Worm (Caenorhabditis elegans) whole organism, L4/young adult: Measurements from ENCODE around the gene C18E9.8.

Experiments used
- W03F9.2 ChIP-seq: fragments of 150-350 bp; optimal IDR thresholded peaks from 2 replicates; lab custom pipeline; 2014; ENCODE audit warnings: missing biosample characterization, missing genetic modification characterization
- him-1 ChIP-seq: sonication (generic microtip); optimal IDR thresholded peaks from 2 replicates; lab custom pipeline; 2016; ENCODE audit warnings: missing genotype, missing genetic modification reagents, missing genetic modification characterization, missing compliant biosample characterization

DNA sequence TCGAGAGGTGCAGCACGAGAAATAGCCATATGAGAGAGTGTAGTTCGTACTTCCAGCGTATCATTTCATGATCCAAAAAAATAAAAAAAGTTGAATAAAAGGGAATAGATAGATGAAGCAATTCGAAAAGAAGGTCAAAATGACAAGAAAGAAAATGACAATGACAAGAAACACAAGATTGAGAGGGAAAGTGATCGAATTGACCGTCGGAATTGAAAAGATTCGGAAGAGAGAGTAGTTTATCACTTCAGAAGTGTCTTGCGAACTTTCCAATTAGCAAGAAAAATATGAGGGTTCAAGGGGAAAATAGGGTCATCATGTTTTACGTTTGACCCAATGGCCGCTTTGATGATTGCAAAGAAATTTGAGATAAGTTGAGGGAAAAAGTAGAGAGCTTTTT lies 31.8 kb upstream of the C18E9.8 start, which contains the start of gene dep-1:
- TF ChIP-seq W03F9.2 (no peak), him-1 (tag; lab: Kevin White, UChicago) (no peak)
